Fruit fly (Drosophila melanogaster): ENCODE measurements around the gene CG4462.

- TF ChIP-seq bab1 (GFP tag; optimal IDR thresholded peaks at IDR 0.05) = no peak
- TF ChIP-seq CG11617 (GFP tag; optimal IDR thresholded peaks at IDR 0.05) = no peak
- no peak for TF ChIP-seq CG14711 (tag; optimal IDR thresholded peaks at IDR 0.05)
- no peak for TF ChIP-seq cnc (optimal IDR thresholded peaks at IDR 0.05)
- no peak for TF ChIP-seq Hr96 (GFP tag; optimal IDR thresholded peaks at IDR 0.05)
- no peak for TF ChIP-seq kay (GFP tag; ENCODE audit: borderline replicate concordance)
- TF ChIP-seq toe (GFP tag; optimal IDR thresholded peaks at IDR 0.05) = no peak
These were observed 36.9 kb downstream of the CG4462 start, which contains the start of gene ninaE for dm6 chr3R:19888156-19888784.

All from whole organism, adult.